Worm (Caenorhabditis elegans) whole organism, young adult: ENCODE results near the gene srh-276.

Source experiments
- B0019.2 ChIP-seq: fragments of 200-800 bp; sonication (Bioruptor generic); conservative IDR thresholded peaks from 2 replicates; pipeline ENCODE4 v1.3.6; 2022; ENCODE audit warnings: missing genetic modification reagents, missing genetic modification characterization, missing compliant biosample characterization
- B0261.1 ChIP-seq: sonication (generic microtip); optimal IDR thresholded peaks from 2 replicates; lab custom pipeline; 2016; ENCODE audit warnings: mild to moderate bottlenecking, missing genetic modification characterization, moderate library complexity, missing compliant biosample characterization
- B0336.3 ChIP-seq: fragments of 200-800 bp; sonication (Bioruptor generic); IDR thresholded peaks from 2 replicates; pipeline ENCODE4 v1.3.6; 2022; ENCODE audit warnings: missing genetic modification characterization, missing compliant biosample characterization
- D2030.7 ChIP-seq: fragments of 200-800 bp; sonication (Bioruptor generic); IDR thresholded peaks from 2 replicates; pipeline ENCODE4 v1.3.6; 2022; ENCODE audit warnings: missing genetic modification reagents, missing genetic modification characterization, missing compliant biosample characterization
- F33H1.4 ChIP-seq: fragments of 200-800 bp; sonication (Bioruptor generic); IDR thresholded peaks from 2 replicates; pipeline ENCODE4 v1.3.6; 2022; ENCODE audit warnings: missing genetic modification reagents, missing genetic modification characterization, missing compliant biosample characterization
- F37B4.10 ChIP-seq: fragments of 200-800 bp; sonication (Bioruptor generic); IDR thresholded peaks from 2 replicates; pipeline ENCODE4 v1.3.6; 2022; ENCODE audit warnings: missing genetic modification characterization, missing compliant biosample characterization
- F55B11.4 ChIP-seq: sonication (generic microtip); optimal IDR thresholded peaks from 2 replicates; lab custom pipeline; 2016; ENCODE audit warnings: missing compliant biosample characterization, missing genetic modification characterization, borderline replicate concordance; ENCODE audit not compliant: insufficient read depth
- T07F8.4 ChIP-seq: sonication (generic microtip); optimal IDR thresholded peaks from 2 replicates; lab custom pipeline; 2016; ENCODE audit warnings: mild to moderate bottlenecking, missing genetic modification characterization, moderate library complexity, missing compliant biosample characterization
- T26A5.8 ChIP-seq: sonication (generic microtip); optimal IDR thresholded peaks from 2 replicates; lab custom pipeline; 2016; ENCODE audit warnings: missing genetic modification characterization, missing compliant biosample characterization
- Y56A3A.18 ChIP-seq: fragments of 200-800 bp; sonication (Bioruptor generic); IDR thresholded peaks from 2 replicates; pipeline ENCODE4 v1.3.6; 2022; ENCODE audit warnings: missing genetic modification reagents, missing genetic modification characterization, missing compliant biosample characterization
- aptf-2 ChIP-seq: fragments of 200-800 bp; sonication (Bioruptor generic); conservative IDR thresholded peaks from 2 replicates; pipeline ENCODE4 v1.3.6; 2022; ENCODE audit warnings: missing genetic modification reagents, missing genetic modification characterization, missing compliant biosample characterization
- atf-7 ChIP-seq: sonication (generic microtip); optimal IDR thresholded peaks from 2 replicates; lab custom pipeline; 2017; ENCODE audit warnings: mild to moderate bottlenecking, missing genetic modification characterization, missing compliant biosample characterization
- attf-6 ChIP-seq: fragments of 200-800 bp; sonication (Bioruptor generic); IDR thresholded peaks from 2 replicates; pipeline ENCODE4 v1.3.6; 2022; ENCODE audit warnings: missing genetic modification reagents, missing genetic modification characterization, missing compliant biosample characterization
- ceh-100 ChIP-seq: fragments of 200-800 bp; sonication (Bioruptor generic); IDR thresholded peaks from 2 replicates; pipeline ENCODE4 v1.3.6; 2022; ENCODE audit warnings: missing genetic modification reagents, missing genetic modification characterization, missing compliant biosample characterization
- ceh-27 ChIP-seq: fragments of 200-800 bp; sonication (Bioruptor generic); optimal IDR thresholded peaks from 2 replicates; lab custom pipeline; 2018; ENCODE audit warnings: mild to moderate bottlenecking, missing genetic modification characterization, moderate library complexity, missing compliant biosample characterization
- ceh-58 ChIP-seq: fragments of 200-800 bp; sonication (Bioruptor generic); IDR thresholded peaks from 2 replicates; pipeline ENCODE4 v1.3.6; 2022; ENCODE audit warnings: missing genetic modification characterization, missing compliant biosample characterization
- chd-7 ChIP-seq: sonication (generic microtip); optimal IDR thresholded peaks from 2 replicates; lab custom pipeline; 2016; ENCODE audit warnings: mild to moderate bottlenecking, missing genetic modification characterization, moderate library complexity, missing compliant biosample characterization
- egrh-3 ChIP-seq: fragments of 200-800 bp; sonication (Bioruptor generic); IDR thresholded peaks from 2 replicates; pipeline ENCODE4 v1.3.6; 2022; ENCODE audit warnings: missing genetic modification reagents, missing genetic modification characterization, missing compliant biosample characterization
- him-1 ChIP-seq: sonication (generic microtip); optimal IDR thresholded peaks from 2 replicates; lab custom pipeline; 2016; ENCODE audit warnings: missing genotype, missing genetic modification reagents, missing genetic modification characterization, missing compliant biosample characterization
- hmg-20 ChIP-seq: fragments of 200-800 bp; sonication (Bioruptor generic); IDR thresholded peaks from 2 replicates; pipeline ENCODE4 v1.3.6; 2022; ENCODE audit warnings: missing genetic modification reagents, missing genetic modification characterization, missing compliant biosample characterization
- lin-26 ChIP-seq: fragments of 200-800 bp; sonication (Bioruptor generic); IDR thresholded peaks from 2 replicates; pipeline ENCODE4 v1.3.6; 2022; ENCODE audit warnings: missing genetic modification reagents, missing genetic modification characterization, missing compliant biosample characterization
- lin-35 ChIP-seq, 3 experiments: fragments of 150-350 bp in 2 of 3; sonication (generic microtip) in 1 of 3; optimal IDR thresholded peaks; 2 replicates each; lab custom pipeline; 2014 to 2018; ENCODE audit warnings: missing biosample characterization in 3 of 3, missing genetic modification characterization in 3 of 3, missing genetic modification reagents in 3 of 3
- lin-54 ChIP-seq: fragments of 200-800 bp; sonication (Bioruptor generic); optimal IDR thresholded peaks from 2 replicates; lab custom pipeline; 2018; ENCODE audit warnings: mild to moderate bottlenecking, missing genetic modification characterization, missing compliant biosample characterization
- lir-1 ChIP-seq: fragments of 200-800 bp; sonication (Bioruptor generic); conservative IDR thresholded peaks from 2 replicates; pipeline ENCODE4 v1.3.6; 2022; ENCODE audit warnings: missing genetic modification reagents, missing genetic modification characterization, missing compliant biosample characterization
- lsl-1 ChIP-seq: fragments of 200-800 bp; sonication (Bioruptor generic); optimal IDR thresholded peaks from 2 replicates; lab custom pipeline; 2018; ENCODE audit warnings: mild to moderate bottlenecking, missing genetic modification characterization, moderate library complexity, missing compliant biosample characterization
- madf-10 ChIP-seq: sonication (generic microtip); optimal IDR thresholded peaks from 2 replicates; lab custom pipeline; 2016; ENCODE audit warnings: mild to moderate bottlenecking, missing genetic modification characterization, missing compliant biosample characterization
- madf-3 ChIP-seq: fragments of 200-800 bp; sonication (Bioruptor generic); IDR thresholded peaks from 2 replicates; pipeline ENCODE4 v1.3.6; 2022; ENCODE audit warnings: missing genetic modification reagents, missing genetic modification characterization, missing compliant biosample characterization
- madf-6 ChIP-seq: fragments of 200-800 bp; sonication (Bioruptor generic); IDR thresholded peaks from 2 replicates; pipeline ENCODE4 v1.3.6; 2022; ENCODE audit warnings: missing genetic modification reagents, missing genetic modification characterization, missing compliant biosample characterization
- mcd-1 ChIP-seq: fragments of 200-800 bp; sonication (Bioruptor generic); IDR thresholded peaks from 2 replicates; pipeline ENCODE4 v1.3.6; 2022; ENCODE audit warnings: missing genetic modification reagents, missing genetic modification characterization, missing compliant biosample characterization
- mel-28 ChIP-seq: sonication (generic microtip); optimal IDR thresholded peaks from 2 replicates; lab custom pipeline; 2016; ENCODE audit warnings: borderline replicate concordance, mild to moderate bottlenecking, missing genetic modification characterization, missing compliant biosample characterization
- mes-4 ChIP-seq: sonication (generic microtip); optimal IDR thresholded peaks from 2 replicates; lab custom pipeline; 2016; ENCODE audit warnings: missing genotype, missing genetic modification characterization, missing compliant biosample characterization
- mxl-1 ChIP-seq: sonication (generic microtip); optimal IDR thresholded peaks from 2 replicates; lab custom pipeline; 2016; ENCODE audit warnings: missing genetic modification characterization, missing compliant biosample characterization
- nfya-1 ChIP-seq: sonication (generic microtip); optimal IDR thresholded peaks from 2 replicates; lab custom pipeline; 2017; ENCODE audit warnings: antibody characterized with exemption, missing compliant biosample characterization, missing genetic modification characterization, borderline replicate concordance; ENCODE audit not compliant: insufficient read depth
- nhr-120 ChIP-seq: fragments of 200-800 bp; sonication (Bioruptor generic); IDR thresholded peaks from 2 replicates; pipeline ENCODE4 v1.3.6; 2022; ENCODE audit warnings: missing genetic modification characterization, missing compliant biosample characterization
- nhr-90 ChIP-seq: sonication (generic microtip); optimal IDR thresholded peaks from 2 replicates; lab custom pipeline; 2016; ENCODE audit warnings: missing genotype, mild to moderate bottlenecking, missing genetic modification characterization, missing compliant biosample characterization
- pbrm-1 ChIP-seq: fragments of 200-800 bp; sonication (Bioruptor generic); IDR thresholded peaks from 2 replicates; pipeline ENCODE4 v1.3.6; 2022; ENCODE audit warnings: missing genetic modification reagents, missing genetic modification characterization, missing compliant biosample characterization
- pha-4 ChIP-seq: fragments of 150-350 bp; sonication (generic microtip); optimal IDR thresholded peaks from 2 replicates; lab custom pipeline; 2014; ENCODE audit warnings: missing biosample characterization, missing genetic modification reagents, missing genetic modification characterization
- rec-8 ChIP-seq, 2 experiments: sonication (generic microtip); optimal IDR thresholded peaks; 2 replicates each; lab custom pipeline; 2016; ENCODE audit warnings: mild to moderate bottlenecking in 2 of 2, missing genetic modification characterization in 2 of 2, missing genetic modification reagents in 2 of 2, missing genotype in 2 of 2, missing biosample characterization in 1 of 2, missing compliant biosample characterization in 1 of 2, moderate library complexity in 1 of 2
- sdz-38 ChIP-seq: sonication (generic microtip); optimal IDR thresholded peaks from 2 replicates; lab custom pipeline; 2016; ENCODE audit warnings: missing genotype, missing genetic modification characterization, missing compliant biosample characterization
- snpc-4 ChIP-seq, 5 experiments: fragments of 150-350 bp in 1 of 5; sonication (generic microtip) in 4 of 5; optimal IDR thresholded peaks; 2 replicates each; lab custom pipeline; 2014 to 2018; ENCODE audit warnings: missing genetic modification characterization in 5 of 5, missing biosample characterization in 3 of 5, antibody characterized with exemption in 2 of 5, mild to moderate bottlenecking in 2 of 5, missing compliant biosample characterization in 2 of 5, missing genotype in 2 of 5, moderate library complexity in 2 of 5, missing genetic modification reagents in 1 of 5
- somi-1 ChIP-seq: fragments of 200-800 bp; sonication (Bioruptor generic); optimal IDR thresholded peaks from 2 replicates; lab custom pipeline; 2018; ENCODE audit warnings: mild to moderate bottlenecking, missing genetic modification characterization, missing compliant biosample characterization
- sptf-2 ChIP-seq: fragments of 200-800 bp; sonication (Bioruptor generic); optimal IDR thresholded peaks from 2 replicates; lab custom pipeline; 2018; ENCODE audit warnings: mild to moderate bottlenecking, missing genetic modification characterization, missing compliant biosample characterization
- tlf-1 ChIP-seq: fragments of 200-800 bp; sonication (Bioruptor generic); optimal IDR thresholded peaks from 2 replicates; lab custom pipeline; 2018; ENCODE audit warnings: mild to moderate bottlenecking, missing genetic modification characterization, missing compliant biosample characterization
- unc-130 ChIP-seq: sonication (generic microtip); optimal IDR thresholded peaks from 2 replicates; lab custom pipeline; 2016; ENCODE audit warnings: missing genetic modification reagents, missing genetic modification characterization, missing compliant biosample characterization
- unc-62 ChIP-seq: fragments of 150-350 bp; optimal IDR thresholded peaks from 2 replicates; lab custom pipeline; 2014; ENCODE audit warnings: missing biosample characterization, missing genetic modification reagents, missing genetic modification characterization
- ztf-22 ChIP-seq: fragments of 200-800 bp; sonication (Bioruptor generic); optimal IDR thresholded peaks from 2 replicates; lab custom pipeline; 2018; ENCODE audit warnings: mild to moderate bottlenecking, missing genetic modification characterization, moderate library complexity, missing compliant biosample characterization
- ztf-28 ChIP-seq: fragments of 200-800 bp; sonication (Bioruptor generic); IDR thresholded peaks from 2 replicates; pipeline ENCODE4 v1.3.6; 2022; ENCODE audit warnings: missing genetic modification reagents, missing genetic modification characterization, missing compliant biosample characterization
- ztf-3 ChIP-seq: fragments of 200-800 bp; sonication (Bioruptor generic); optimal IDR thresholded peaks from 2 replicates; lab custom pipeline; 2018; ENCODE audit warnings: mild to moderate bottlenecking, missing genetic modification characterization, missing compliant biosample characterization

Gene srh-276

DNA sequence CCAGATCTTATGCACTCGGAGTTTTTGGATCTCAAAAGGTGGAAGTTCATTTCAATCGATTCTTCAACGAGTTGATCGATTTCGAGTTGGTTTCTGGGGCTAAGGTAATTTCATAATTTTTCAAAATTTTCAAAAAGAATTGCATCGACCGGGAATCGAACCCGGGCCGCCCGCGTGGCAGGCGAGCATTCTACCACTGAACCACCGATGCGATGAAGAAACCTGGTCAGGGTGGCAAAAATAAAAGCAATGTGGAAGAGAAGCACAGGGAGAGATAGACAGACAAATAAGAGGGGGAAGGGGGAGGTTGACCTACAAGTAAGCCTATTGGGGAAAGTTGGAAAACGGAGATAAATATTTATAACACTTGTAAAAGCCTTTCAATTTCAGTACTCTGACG, 24.1 kb upstream of the srh-276 start (continued):
- TF ChIP-seq attf-6: peak; percentile 33; the same call in 1 of the 2 replicates
- peak; percentile 38 for TF ChIP-seq nhr-90 (tag; lab: Kevin White, UChicago)
- 0 out of 2 replicates have a peak, but pooled peaks have one; percentile 62 for TF ChIP-seq ceh-58 (GFP tag; lab: Robert Waterston, UW)
- no peak for TF ChIP-seq unc-62 (GFP tag; lab: Kevin White, UChicago)
- no peak for TF ChIP-seq F55B11.4 (tag; lab: Kevin White, UChicago)
- TF ChIP-seq B0019.2 (GFP tag; lab: Robert Waterston, UW): no peak
- TF ChIP-seq tlf-1: no peak
- TF ChIP-seq pha-4 (tag; lab: Kevin White, UChicago): no peak
- TF ChIP-seq him-1: peak; percentile 20
- peak; percentile 44 for TF ChIP-seq ceh-27
- TF ChIP-seq Y56A3A.18: peak; percentile 71; the same call in 1 of the 2 replicates
- peak; percentile 32; the same call in 1 of the 2 replicates for TF ChIP-seq F33H1.4 (GFP tag; lab: Robert Waterston, UW)
- TF ChIP-seq chd-7 (tag; lab: Kevin White, UChicago): peak; percentile 19
- peak; percentile 57 for TF ChIP-seq lin-54 (GFP tag; lab: Kevin White, UChicago)
- TF ChIP-seq lsl-1: peak; percentile 36
- no peak for TF ChIP-seq nfya-1
- no peak for TF ChIP-seq rec-8 (tag; optimal IDR thresholded peaks at IDR 0.05; lab: Kevin White, UChicago)
- no peak for TF ChIP-seq F37B4.10 (GFP tag; lab: Robert Waterston, UW)
- no peak for TF ChIP-seq sptf-2 (GFP tag; lab: Kevin White, UChicago)
- TF ChIP-seq ceh-100 (GFP tag; lab: Robert Waterston, UW): no peak
- no peak for TF ChIP-seq egrh-3 (GFP tag; lab: Robert Waterston, UW)
- TF ChIP-seq ztf-22 (GFP tag; lab: Kevin White, UChicago): no peak
- peak; percentile 56; the same call in 1 of the 2 replicates for TF ChIP-seq mcd-1 (GFP tag; lab: Robert Waterston, UW)
- no peak for TF ChIP-seq madf-6 (GFP tag; lab: Robert Waterston, UW)
- peak; percentile 85 for TF ChIP-seq B0261.1 (tag; lab: Kevin White, UChicago)
- TF ChIP-seq madf-3 (GFP tag; lab: Robert Waterston, UW): 0 out of 2 replicates have a peak, but pooled peaks have one; percentile 14
- TF ChIP-seq pbrm-1 (GFP tag; lab: Robert Waterston, UW): peak; percentile 62; the same call in 1 of the 2 replicates
- peak; percentile 70; the same call in 1 of the 2 replicates for TF ChIP-seq ztf-28 (GFP tag; lab: Robert Waterston, UW)
- TF ChIP-seq hmg-20 (GFP tag; lab: Robert Waterston, UW): no peak
- TF ChIP-seq somi-1: peak; percentile 10
- no peak for TF ChIP-seq lin-35 (GFP tag; optimal IDR thresholded peaks at IDR 0.05; lab: Kevin White, UChicago)
- TF ChIP-seq aptf-2 (GFP tag; lab: Robert Waterston, UW): no peak
- TF ChIP-seq T26A5.8 (tag; lab: Kevin White, UChicago): no peak
- TF ChIP-seq atf-7 (tag; lab: Kevin White, UChicago): no peak
- TF ChIP-seq lin-26 (GFP tag; lab: Robert Waterston, UW): peak; percentile 85
- no peak for TF ChIP-seq mxl-1 (tag; lab: Kevin White, UChicago)
- no peak for TF ChIP-seq mel-28
- TF ChIP-seq T07F8.4 (tag; lab: Kevin White, UChicago): no peak
- TF ChIP-seq ztf-3 (GFP tag; lab: Kevin White, UChicago): no peak
- 0 out of 2 replicates have a peak, but pooled peaks have one; percentile 52 for TF ChIP-seq lir-1 (GFP tag; lab: Robert Waterston, UW)
- TF ChIP-seq mes-4 (tag; lab: Kevin White, UChicago): no peak
- TF ChIP-seq sdz-38 (tag; lab: Kevin White, UChicago): no peak
- TF ChIP-seq madf-10 (tag; lab: Kevin White, UChicago): no peak
- TF ChIP-seq D2030.7: peak; percentile 75
- TF ChIP-seq unc-130 (GFP tag; lab: Kevin White, UChicago): no peak
- TF ChIP-seq snpc-4 (GFP tag; optimal IDR thresholded peaks at IDR 0.05; lab: Kevin White, UChicago): peak; percentile 75
- TF ChIP-seq snpc-4 (tag; optimal IDR thresholded peaks at IDR 0.05; lab: Kevin White, UChicago): peak in 3 of 4 experiments; percentile 34 to 73 (median 41)
- 0 out of 2 replicates have a peak, but pooled peaks have one; percentile 30 for TF ChIP-seq nhr-120 (GFP tag; lab: Robert Waterston, UW)
- no peak for TF ChIP-seq B0336.3 (GFP tag; lab: Robert Waterston, UW)
